Fruit fly (Drosophila melanogaster) whole organism, embryonic: ENCODE measurements around the gene Ror.
A peak's percentile ranks its signal among the peaks of the same experiment; 100 is the strongest.

Source experiments
- Awh ChIP-seq: fragments of 200-800 bp; sonication (Bioruptor generic); IDR thresholded peaks from 2 replicates; pipeline ENCODE4, ENCODE4 v1.3.6; 2022; ENCODE audit warnings: missing biosample characterization, missing genetic modification characterization
- Blimp-1 ChIP-seq: fragments of 200-800 bp; sonication (Bioruptor generic); optimal IDR thresholded peaks from 3 replicates; lab custom pipeline; 2018; ENCODE audit warnings: missing biosample characterization, missing genetic modification characterization, mild to moderate bottlenecking, moderate library complexity, missing genetic modification reagents
- CG10321 ChIP-seq: fragments of 200-800 bp; sonication (Bioruptor generic); IDR thresholded peaks from 2 replicates; pipeline ENCODE4 v1.3.6; 2022; ENCODE audit warnings: missing biosample characterization, missing genetic modification characterization
- CG11504 ChIP-seq: fragments of 200-800 bp; sonication (Bioruptor generic); optimal IDR thresholded peaks from 3 replicates; lab custom pipeline; 2019; ENCODE audit warnings: missing biosample characterization, mild to moderate bottlenecking, missing genetic modification characterization, moderate library complexity
- CG1233 ChIP-seq: fragments of 200-800 bp; sonication (Bioruptor generic); optimal IDR thresholded peaks from 4 replicates; lab custom pipeline; 2018; ENCODE audit warnings: missing biosample characterization, mild to moderate bottlenecking, missing genetic modification characterization
- CG12744 ChIP-seq: fragments of 200-800 bp; sonication (Bioruptor generic); optimal IDR thresholded peaks from 2 replicates; lab custom pipeline; 2016; ENCODE audit warnings: missing biosample characterization, missing genetic modification characterization
- CG13894 ChIP-seq: fragments of 200-800 bp; sonication (Bioruptor generic); optimal IDR thresholded peaks from 3 replicates; lab custom pipeline; 2018; ENCODE audit warnings: missing biosample characterization, mild to moderate bottlenecking, missing genetic modification characterization, moderate library complexity
- CG14014 ChIP-seq: fragments of 200-800 bp; sonication (Bioruptor generic); IDR thresholded peaks from 2 replicates; pipeline ENCODE4 v1.3.6; 2022; ENCODE audit warnings: missing biosample characterization, missing genetic modification characterization
- CG14050 ChIP-seq: fragments of 200-800 bp; sonication (Bioruptor generic); IDR thresholded peaks from 3 replicates; pipeline ENCODE4 v1.3.6; 2022; ENCODE audit warnings: missing biosample characterization, missing genetic modification characterization
- CG1602 ChIP-seq: fragments of 200-800 bp; sonication (Bioruptor generic); optimal IDR thresholded peaks from 3 replicates; lab custom pipeline; 2016; ENCODE audit warnings: missing biosample characterization, missing genetic modification characterization
- CG1603 ChIP-seq: fragments of 200-800 bp; sonication (Bioruptor generic); optimal IDR thresholded peaks from 2 replicates; lab custom pipeline; 2019; ENCODE audit warnings: missing biosample characterization, mild to moderate bottlenecking, missing genetic modification characterization, moderate library complexity
- CG17612 ChIP-seq: fragments of 200-800 bp; sonication (Bioruptor generic); IDR thresholded peaks from 2 replicates; pipeline ENCODE4 v1.3.6; 2022; ENCODE audit warnings: missing biosample characterization, missing genetic modification characterization
- CG18476 ChIP-seq: fragments of 200-800 bp; sonication (Bioruptor generic); optimal IDR thresholded peaks from 2 replicates; lab custom pipeline; 2016; ENCODE audit warnings: missing biosample characterization, mild to moderate bottlenecking, missing genetic modification characterization
- CG2202 ChIP-seq: fragments of 200-800 bp; sonication (Bioruptor generic); optimal IDR thresholded peaks from 2 replicates; lab custom pipeline; 2018; ENCODE audit warnings: missing biosample characterization, mild to moderate bottlenecking, missing genetic modification characterization
- CG2678 ChIP-seq: fragments of 200-800 bp; sonication (Bioruptor generic); optimal IDR thresholded peaks from 3 replicates; lab custom pipeline; 2019; ENCODE audit warnings: missing biosample characterization, mild to moderate bottlenecking, missing genetic modification characterization, moderate library complexity
- CG2712 ChIP-seq: fragments of 200-800 bp; optimal IDR thresholded peaks from 3 replicates; lab custom pipeline; 2019; ENCODE audit warnings: missing biosample characterization, mild to moderate bottlenecking, missing genetic modification characterization, moderate library complexity
- CG2889 ChIP-seq: fragments of 200-800 bp; sonication (Bioruptor generic); IDR thresholded peaks from 3 replicates; pipeline ENCODE4 v1.3.6; 2022; ENCODE audit warnings: missing biosample characterization, missing genetic modification characterization
- CG3065 ChIP-seq: fragments of 200-800 bp; sonication (Bioruptor generic); optimal IDR thresholded peaks from 2 replicates; lab custom pipeline; 2016; ENCODE audit warnings: missing biosample characterization, missing genetic modification characterization
- CG31441 ChIP-seq: fragments of 200-800 bp; sonication (Bioruptor generic); IDR thresholded peaks from 2 replicates; pipeline ENCODE4 v1.3.6; 2022; ENCODE audit warnings: missing biosample characterization, missing genetic modification characterization
- CG34376 ChIP-seq: fragments of 200-800 bp; sonication (Bioruptor generic); optimal IDR thresholded peaks from 2 replicates; lab custom pipeline; 2018; ENCODE audit warnings: missing biosample characterization, mild to moderate bottlenecking, missing genetic modification characterization
- CG3847 ChIP-seq: fragments of 200-800 bp; sonication (Bioruptor generic); IDR thresholded peaks from 2 replicates; pipeline ENCODE4 v1.3.6; 2022; ENCODE audit warnings: missing biosample characterization, missing genetic modification characterization
- CG4404 ChIP-seq: fragments of 200-800 bp; sonication (Bioruptor generic); IDR thresholded peaks from 2 replicates; pipeline ENCODE4 v1.3.6; 2022; ENCODE audit warnings: missing biosample characterization, missing genetic modification characterization
- CG5180 ChIP-seq: fragments of 200-800 bp; sonication (Bioruptor generic); optimal IDR thresholded peaks from 3 replicates; lab custom pipeline; 2017; ENCODE audit warnings: missing biosample characterization, missing genetic modification characterization, mild to moderate bottlenecking, moderate library complexity, missing genetic modification reagents
- CG5953 ChIP-seq: fragments of 200-800 bp; sonication (Bioruptor generic); IDR thresholded peaks from 2 replicates; pipeline ENCODE4 v1.3.6; 2022; ENCODE audit warnings: missing biosample characterization, missing genetic modification characterization
- CG6654 ChIP-seq: fragments of 200-800 bp; sonication (Bioruptor generic); optimal IDR thresholded peaks from 2 replicates; lab custom pipeline; 2017; ENCODE audit warnings: missing biosample characterization, mild to moderate bottlenecking, missing genetic modification characterization
- CG9215 ChIP-seq: fragments of 200-800 bp; sonication (Bioruptor generic); IDR thresholded peaks from 2 replicates; pipeline ENCODE4 v1.3.6; 2022; ENCODE audit warnings: missing biosample characterization, missing genetic modification characterization
- CG9727 ChIP-seq: fragments of 200-800 bp; sonication (Bioruptor generic); optimal IDR thresholded peaks from 3 replicates; lab custom pipeline; 2017; ENCODE audit warnings: missing biosample characterization, mild to moderate bottlenecking, missing genetic modification characterization
- CoRest ChIP-seq: fragments of 200-800 bp; sonication (Bioruptor generic); optimal IDR thresholded peaks from 3 replicates; lab custom pipeline; 2018; ENCODE audit warnings: missing biosample characterization, mild to moderate bottlenecking, missing genetic modification characterization, moderate library complexity
- Dip3 ChIP-seq: fragments of 200-800 bp; sonication (Bioruptor generic); optimal IDR thresholded peaks from 3 replicates; lab custom pipeline; 2016; ENCODE audit warnings: missing biosample characterization, missing genetic modification characterization
- Doc2 ChIP-seq: fragments of 200-800 bp; sonication (Bioruptor generic); IDR thresholded peaks from 2 replicates; pipeline ENCODE4 v1.3.6; 2022; ENCODE audit warnings: missing biosample characterization, missing genetic modification characterization
- Drgx ChIP-seq: fragments of 200-800 bp; sonication (Bioruptor generic); IDR thresholded peaks from 2 replicates; pipeline ENCODE4 v1.3.6; 2022; ENCODE audit warnings: missing biosample characterization, missing genetic modification characterization
- Ets97D ChIP-seq: fragments of 200-800 bp; sonication (Bioruptor generic); optimal IDR thresholded peaks from 3 replicates; lab custom pipeline; 2016; ENCODE audit warnings: missing biosample characterization, missing genetic modification characterization
- Fer2 ChIP-seq: fragments of 200-800 bp; sonication (Bioruptor generic); optimal IDR thresholded peaks from 2 replicates; lab custom pipeline; 2018; ENCODE audit warnings: missing biosample characterization, mild to moderate bottlenecking, missing genetic modification characterization, moderate library complexity
- HLH4C ChIP-seq: fragments of 200-800 bp; sonication (Bioruptor generic); IDR thresholded peaks from 3 replicates; pipeline ENCODE4 v1.3.6; 2022; ENCODE audit warnings: missing biosample characterization, missing genetic modification characterization; ENCODE audit not compliant: partially characterized antibody
- NC2β ChIP-seq: fragments of 200-800 bp; sonication (Bioruptor generic); optimal IDR thresholded peaks from 2 replicates; lab custom pipeline; 2016; ENCODE audit warnings: missing biosample characterization, missing genetic modification characterization
- Neu2 ChIP-seq: fragments of 200-800 bp; sonication (Bioruptor generic); optimal IDR thresholded peaks from 3 replicates; lab custom pipeline; 2016; ENCODE audit warnings: missing biosample characterization, missing genetic modification characterization, borderline replicate concordance
- Nf-YB ChIP-seq: fragments of 200-800 bp; sonication (Bioruptor generic); optimal IDR thresholded peaks from 3 replicates; lab custom pipeline; 2019; ENCODE audit warnings: missing biosample characterization, mild to moderate bottlenecking, missing genetic modification characterization, moderate library complexity
- Nf-YC ChIP-seq: fragments of 200-800 bp; optimal IDR thresholded peaks from 3 replicates; lab custom pipeline; 2019; ENCODE audit warnings: missing biosample characterization, mild to moderate bottlenecking, missing genetic modification characterization, moderate library complexity
- Ptx1 ChIP-seq: fragments of 200-800 bp; sonication (Bioruptor generic); IDR thresholded peaks from 2 replicates; pipeline ENCODE4 v1.3.6; 2022; ENCODE audit warnings: missing biosample characterization, missing genetic modification characterization
- Spps ChIP-seq: fragments of 200-800 bp; sonication (Bioruptor generic); optimal IDR thresholded peaks from 2 replicates; lab custom pipeline; 2018; ENCODE audit warnings: missing biosample characterization, mild to moderate bottlenecking, missing genetic modification characterization
- cg ChIP-seq: fragments of 200-800 bp; sonication (Bioruptor generic); optimal IDR thresholded peaks from 3 replicates; lab custom pipeline; 2019; ENCODE audit warnings: missing biosample characterization, mild to moderate bottlenecking, missing genetic modification characterization, moderate library complexity
- chm ChIP-seq: fragments of 200-800 bp; sonication (Bioruptor generic); IDR thresholded peaks from 2 replicates; pipeline ENCODE4 v1.3.6; 2022; ENCODE audit warnings: missing biosample characterization, missing genetic modification characterization
- croc ChIP-seq: fragments of 200-800 bp; sonication (Bioruptor generic); conservative IDR thresholded peaks from 3 replicates; pipeline ENCODE4 v1.3.6; 2022; ENCODE audit warnings: missing biosample characterization, missing genetic modification characterization
- gem ChIP-seq: fragments of 200-800 bp; sonication (Bioruptor generic); optimal IDR thresholded peaks from 2 replicates; lab custom pipeline; 2019; ENCODE audit warnings: missing biosample characterization, mild to moderate bottlenecking, missing genetic modification characterization, moderate library complexity
- mirr ChIP-seq: fragments of 200-800 bp; sonication (Bioruptor generic); optimal IDR thresholded peaks from 3 replicates; lab custom pipeline; 2018; ENCODE audit warnings: missing biosample characterization, mild to moderate bottlenecking, missing genetic modification characterization
- pros ChIP-seq: fragments of 200-800 bp; sonication (Bioruptor generic); optimal IDR thresholded peaks from 3 replicates; lab custom pipeline; 2019; ENCODE audit warnings: missing biosample characterization, mild to moderate bottlenecking, missing genetic modification characterization, moderate library complexity
- row ChIP-seq: fragments of 200-800 bp; sonication (Bioruptor generic); IDR thresholded peaks from 3 replicates; pipeline ENCODE4 v1.3.6; 2022; ENCODE audit warnings: missing biosample characterization, missing genetic modification characterization
- sens ChIP-seq: fragments of 200-800 bp; sonication (Bioruptor generic); peaks from one replicate; lab custom pipeline; 2016; ENCODE audit warnings: missing biosample characterization, missing genetic modification characterization
- seq ChIP-seq: fragments of 200-800 bp; sonication (Bioruptor generic); IDR thresholded peaks from 2 replicates; pipeline ENCODE4 v1.3.6; 2022; ENCODE audit warnings: missing biosample characterization, missing genetic modification characterization
- sob ChIP-seq: fragments of 200-800 bp; sonication (Bioruptor generic); IDR thresholded peaks from 2 replicates; pipeline ENCODE4 v1.3.6; 2022; ENCODE audit warnings: missing biosample characterization, missing genetic modification characterization
- stc ChIP-seq: fragments of 200-800 bp; sonication (Bioruptor generic); IDR thresholded peaks from 2 replicates; pipeline ENCODE4 v1.3.6; 2022; ENCODE audit warnings: missing biosample characterization, missing genetic modification characterization
- unpg ChIP-seq: fragments of 200-800 bp; sonication (Bioruptor generic); optimal IDR thresholded peaks from 3 replicates; lab custom pipeline; 2018; ENCODE audit warnings: missing biosample characterization, mild to moderate bottlenecking, missing genetic modification characterization, moderate library complexity

Gene Ror

DNA sequence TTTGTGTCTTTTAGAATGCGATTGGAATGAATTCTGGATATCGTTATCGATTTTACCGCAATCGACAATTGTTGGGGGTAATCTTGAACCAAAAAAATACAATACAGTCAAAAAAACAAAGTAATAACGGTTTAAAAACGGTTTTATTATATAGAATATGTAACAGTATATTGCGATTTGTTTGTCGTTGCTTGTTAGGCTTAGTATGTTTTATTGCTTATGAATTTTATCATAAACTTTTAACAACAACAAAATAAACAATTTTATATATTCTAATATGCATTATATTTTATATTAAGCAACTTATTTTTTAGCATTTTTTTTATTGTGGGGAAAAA is 48.1 kb downstream of the Ror start, which contains the start of gene CYLD (continued):
- TF ChIP-seq CG3847 (GFP tag; lab: Robert Waterston, UW) (no peak), croc (GFP tag; lab: Robert Waterston, UW) (no peak), CG1602 (GFP tag; lab: Kevin White, UChicago) (peak; percentile 59), CoRest (tag; lab: Kevin White, UChicago) (peak; percentile 74), pros (no peak), Doc2 (GFP tag; lab: Robert Waterston, UW) (no peak), CG4404 (GFP tag; lab: Robert Waterston, UW) (no peak), CG9727 (peak; percentile 72), CG17612 (GFP tag; lab: Robert Waterston, UW) (no peak), seq (peak; percentile 41; the same call in 1 of the 2 replicates), Awh (no peak), CG14014 (GFP tag; lab: Robert Waterston, UW) (peak; percentile 76; the same call in 1 of the 2 replicates), CG18476 (peak; percentile 32), CG11504 (tag; lab: Kevin White, UChicago) (peak; percentile 79), Spps (tag; lab: Kevin White, UChicago) (peak; percentile 72), CG1233 (GFP tag; lab: Kevin White, UChicago) (peak; percentile 62), CG10321 (no peak), Blimp-1 (GFP tag; lab: Kevin White, UChicago) (peak; percentile 78), HLH4C (GFP tag; lab: Robert Waterston, UW) (no peak; the same call in 1 of the 3 replicates), stc (peak; percentile 77), NC2β (no peak), CG14050 (GFP tag; lab: Robert Waterston, UW) (peak; percentile 47; the same call in 1 of the 3 replicates), CG2889 (GFP tag; lab: Robert Waterston, UW) (no peak), CG9215 (GFP tag; lab: Robert Waterston, UW) (no peak), Nf-YC (tag; lab: Kevin White, UChicago) (peak; percentile 63), Fer2 (tag; lab: Kevin White, UChicago) (peak; percentile 19), CG2202 (tag; lab: Kevin White, UChicago) (peak; percentile 46), CG31441 (GFP tag; lab: Robert Waterston, UW) (peak; percentile 76), gem (tag; lab: Kevin White, UChicago) (peak; percentile 89), CG2712 (tag; lab: Kevin White, UChicago) (peak; percentile 85), mirr (GFP tag; lab: Kevin White, UChicago) (no peak), CG2678 (tag; lab: Kevin White, UChicago) (peak; percentile 83), Neu2 (GFP tag; lab: Kevin White, UChicago) (no peak), CG13894 (tag; lab: Kevin White, UChicago) (peak; percentile 58), unpg (GFP tag; lab: Kevin White, UChicago) (peak; percentile 83), Nf-YB (GFP tag; lab: Kevin White, UChicago) (peak; percentile 66), CG6654 (GFP tag; lab: Kevin White, UChicago) (no peak), CG5953 (no peak), cg (GFP tag; lab: Kevin White, UChicago) (no peak), sob (GFP tag; lab: Robert Waterston, UW) (peak; percentile 66; the same call in 1 of the 2 replicates), row (GFP tag; lab: Robert Waterston, UW) (peak; percentile 77), CG3065 (GFP tag; lab: Kevin White, UChicago) (peak; percentile 47), CG12744 (GFP tag; lab: Kevin White, UChicago) (no peak), chm (GFP tag; lab: Robert Waterston, UW) (no peak), CG5180 (GFP tag; lab: Kevin White, UChicago) (no peak), sens (GFP tag; lab: Kevin White, UChicago) (peak; percentile 96), Drgx (GFP tag; lab: Robert Waterston, UW) (peak; percentile 68), CG1603 (tag; lab: Kevin White, UChicago) (peak; percentile 76), Ets97D (GFP tag; lab: Kevin White, UChicago) (peak; percentile 25), Ptx1 (GFP tag; lab: Robert Waterston, UW) (no peak; the same call in 1 of the 2 replicates), Dip3 (GFP tag; lab: Kevin White, UChicago) (no peak), CG34376 (GFP tag; lab: Kevin White, UChicago) (peak; percentile 19)
